Fruit fly (Drosophila melanogaster): ENCODE data around the gene Kaz-m1.

Kaz-m1 gene

dm6 chr3R:26010628-26011027 is 3.9 kb upstream of the Kaz-m1 start:
- TF ChIP-seq Dfd (GFP tag; optimal IDR thresholded peaks at IDR 0.05), result no peak
- no peak for TF ChIP-seq GATAd (GFP tag; optimal IDR thresholded peaks at IDR 0.05)
- TF ChIP-seq Myc (optimal IDR thresholded peaks at IDR 0.05), result no peak
- no peak for TF ChIP-seq sv (GFP tag; optimal IDR thresholded peaks at IDR 0.05)
- TF ChIP-seq usp (GFP tag; optimal IDR thresholded peaks at IDR 0.05), result no peak
- no peak for TF ChIP-seq OdsH (GFP tag; optimal IDR thresholded peaks at IDR 0.05)
- no peak for TF ChIP-seq Hr78 (GFP tag; optimal IDR thresholded peaks at IDR 0.05)
- no peak for TF ChIP-seq psq (GFP tag; optimal IDR thresholded peaks at IDR 0.05)
- TF ChIP-seq CG9705 (GFP tag; optimal IDR thresholded peaks at IDR 0.05), result no peak
- no peak for TF ChIP-seq pan (optimal IDR thresholded peaks at IDR 0.05)
- TF ChIP-seq Sp1 (GFP tag; optimal IDR thresholded peaks at IDR 0.05), result peak; percentile 17
- no peak for TF ChIP-seq dmrt93B (GFP tag; optimal IDR thresholded peaks at IDR 0.05)
- no peak for TF ChIP-seq tai (GFP tag; optimal IDR thresholded peaks at IDR 0.05)
- TF ChIP-seq h (GFP tag; optimal IDR thresholded peaks at IDR 0.05), result no peak
- TF ChIP-seq sage (GFP tag; optimal IDR thresholded peaks at IDR 0.05), result no peak
- TF ChIP-seq brk (GFP tag; optimal IDR thresholded peaks at IDR 0.05), result no peak
- peak; percentile 8 for TF ChIP-seq woc (GFP tag; optimal IDR thresholded peaks at IDR 0.05)
- TF ChIP-seq lola (GFP tag; optimal IDR thresholded peaks at IDR 0.05), result no peak
- no peak for TF ChIP-seq HLH106 (tag; optimal IDR thresholded peaks at IDR 0.05)
- no peak for TF ChIP-seq N (GFP tag; optimal IDR thresholded peaks at IDR 0.05)
- TF ChIP-seq br (GFP tag; optimal IDR thresholded peaks at IDR 0.05), result peak; percentile 11
- no peak for TF ChIP-seq dl (GFP tag; optimal IDR thresholded peaks at IDR 0.05; ENCODE audit: insufficient read depth in 1 of 2, partially characterized antibody in 2 of 2)
- TF ChIP-seq jim (GFP tag; optimal IDR thresholded peaks at IDR 0.05), result no peak
- TF ChIP-seq dsf (GFP tag; optimal IDR thresholded peaks at IDR 0.05; ENCODE audit: borderline replicate concordance), result no peak
- TF ChIP-seq Rel (GFP tag; optimal IDR thresholded peaks at IDR 0.05), result no peak
- TF ChIP-seq Rel (tag; optimal IDR thresholded peaks at IDR 0.05), result peak; percentile 40
- TF ChIP-seq Abd-B (GFP tag; optimal IDR thresholded peaks at IDR 0.05), result no peak
- peak; percentile 57 for TF ChIP-seq Dif (GFP tag; optimal IDR thresholded peaks at IDR 0.05; ENCODE audit: partially characterized antibody)
- peak; percentile 33 for TF ChIP-seq CrebA (GFP tag; optimal IDR thresholded peaks at IDR 0.05; ENCODE audit: borderline replicate concordance)
- TF ChIP-seq Jra (GFP tag; optimal IDR thresholded peaks at IDR 0.05), result no peak
- no peak for TF ChIP-seq CG32264 (GFP tag; optimal IDR thresholded peaks at IDR 0.05)
- TF ChIP-seq Hr83 (GFP tag; optimal IDR thresholded peaks at IDR 0.05; ENCODE audit: poor library complexity, severe bottlenecking), result peak; percentile 2
- TF ChIP-seq Mio (GFP tag; optimal IDR thresholded peaks at IDR 0.05), result no peak
- peak; percentile 28 for TF ChIP-seq fru (GFP tag; optimal IDR thresholded peaks at IDR 0.05)
- no peak for TF ChIP-seq Hnf4 (GFP tag; optimal IDR thresholded peaks at IDR 0.05)
- no peak for TF ChIP-seq rgr (GFP tag; optimal IDR thresholded peaks at IDR 0.05)
- no peak for TF ChIP-seq foxo (GFP tag; optimal IDR thresholded peaks at IDR 0.05)
- TF ChIP-seq Vsx2 (GFP tag; optimal IDR thresholded peaks at IDR 0.05; ENCODE audit: partially characterized antibody), result peak; percentile 44
- TF ChIP-seq ey (GFP tag; optimal IDR thresholded peaks at IDR 0.05), result no peak

- TF ChIP-seq lola (GFP tag; optimal IDR thresholded peaks at IDR 0.05) (no peak), Hr83 (GFP tag; optimal IDR thresholded peaks at IDR 0.05; ENCODE audit: poor library complexity, severe bottlenecking) (no peak), CG32264 (GFP tag; optimal IDR thresholded peaks at IDR 0.05) (no peak), Dif (GFP tag; optimal IDR thresholded peaks at IDR 0.05; ENCODE audit: partially characterized antibody) (no peak), CrebA (GFP tag; optimal IDR thresholded peaks at IDR 0.05; ENCODE audit: borderline replicate concordance) (no peak), usp (GFP tag; optimal IDR thresholded peaks at IDR 0.05) (no peak), brk (GFP tag; optimal IDR thresholded peaks at IDR 0.05) (no peak), Rel (GFP tag; optimal IDR thresholded peaks at IDR 0.05) (no peak), Rel (tag; optimal IDR thresholded peaks at IDR 0.05) (no peak), Mio (GFP tag; optimal IDR thresholded peaks at IDR 0.05) (no peak), ey (GFP tag; optimal IDR thresholded peaks at IDR 0.05) (no peak), dmrt93B (GFP tag; optimal IDR thresholded peaks at IDR 0.05) (no peak), psq (GFP tag; optimal IDR thresholded peaks at IDR 0.05) (no peak), rgr (GFP tag; optimal IDR thresholded peaks at IDR 0.05) (no peak), Vsx2 (GFP tag; optimal IDR thresholded peaks at IDR 0.05; ENCODE audit: partially characterized antibody) (no peak), HLH106 (tag; optimal IDR thresholded peaks at IDR 0.05) (no peak), br (GFP tag; optimal IDR thresholded peaks at IDR 0.05) (no peak), N (GFP tag; optimal IDR thresholded peaks at IDR 0.05) (no peak)
These were observed 3.0 kb upstream of the Kaz-m1 start for dm6 chr3R:26011542-26011941.

Measured in whole organism, wandering third instar larva.